Worm (Caenorhabditis elegans): ENCODE results near the gene C18D4.6.

- no peak for TF ChIP-seq nhr-237 (tag; optimal IDR thresholded peaks at IDR 0.05)
- no peak for TF ChIP-seq ceh-16 (tag; optimal IDR thresholded peaks at IDR 0.05)
- TF ChIP-seq dmd-4 (tag; optimal IDR thresholded peaks at IDR 0.05), result no peak
- no peak for TF ChIP-seq snpc-4 (tag; optimal IDR thresholded peaks at IDR 0.05)
- TF ChIP-seq peb-1 (tag; optimal IDR thresholded peaks at IDR 0.05), result no peak
- TF ChIP-seq ama-1 (optimal IDR thresholded peaks at IDR 0.05), result no peak
- no peak for TF ChIP-seq sma-3 (GFP tag; optimal IDR thresholded peaks at IDR 0.05)
- no peak for TF ChIP-seq Y55F3AM.14 (GFP tag; optimal IDR thresholded peaks at IDR 0.05)
Measured at ce11 chrV:17551396-17551795, 13.2 kb upstream of the C18D4.6 start.

Measured in whole organism, L2 larva.